Fruit fly (Drosophila melanogaster): ENCODE data around the gene Wdr24.

Wdr24 gene

dm6 chr3R:29723048-29723656, 21.7 kb downstream of the Wdr24 start, which contains the start of gene Pcd (continued):
- TF ChIP-seq CG3065 (GFP tag; optimal IDR thresholded peaks at IDR 0.05) (no peak), CG4282 (GFP tag; optimal IDR thresholded peaks at IDR 0.05) (no peak), CG17912 (GFP tag; optimal IDR thresholded peaks at IDR 0.05) (no peak), CG6791 (GFP tag; IDR thresholded peaks at IDR 0.05; ENCODE audit: partially characterized antibody) (no peak), Adf1 (GFP tag; IDR thresholded peaks at IDR 0.05) (peak; percentile 42; the same call in 1 of the 2 replicates), CG14050 (GFP tag; IDR thresholded peaks at IDR 0.05) (no peak), pita (GFP tag; optimal IDR thresholded peaks at IDR 0.05) (no peak), Sin3A (optimal IDR thresholded peaks at IDR 0.05) (peak; percentile 7), CG2129 (GFP tag; IDR thresholded peaks at IDR 0.05; ENCODE audit: partially characterized antibody) (no peak), CG7271 (tag; optimal IDR thresholded peaks at IDR 0.05) (no peak), sug (tag; optimal IDR thresholded peaks at IDR 0.05) (peak; percentile 3), amos (GFP tag; IDR thresholded peaks at IDR 0.05; ENCODE audit: partially characterized antibody) (no peak; the same call in 1 of the 2 replicates), crol (GFP tag; IDR thresholded peaks at IDR 0.05) (peak; percentile 91), gfzf (GFP tag; optimal IDR thresholded peaks at IDR 0.05) (peak; percentile 38), CG6854 (GFP tag; optimal IDR thresholded peaks at IDR 0.05) (no peak), B-H1 (GFP tag; IDR thresholded peaks at IDR 0.05) (no peak), Med (GFP tag) (peak; percentile 33), CG1603 (tag; optimal IDR thresholded peaks at IDR 0.05) (peak; percentile 30), CG17829 (tag; optimal IDR thresholded peaks at IDR 0.05) (no peak), vnd (GFP tag; IDR thresholded peaks at IDR 0.05; ENCODE audit: partially characterized antibody) (no peak), bsh (GFP tag; optimal IDR thresholded peaks at IDR 0.05) (peak in 1 of 2 experiments; percentile 24), slbo (GFP tag; IDR thresholded peaks at IDR 0.05) (no peak), scrt (GFP tag; optimal IDR thresholded peaks at IDR 0.05) (peak; percentile 90), Hr39 (optimal IDR thresholded peaks at IDR 0.05) (no peak), CG5245 (GFP tag; optimal IDR thresholded peaks at IDR 0.05) (no peak), Hmx (GFP tag; optimal IDR thresholded peaks at IDR 0.05) (no peak), zen2 (GFP tag; IDR thresholded peaks at IDR 0.05; ENCODE audit: partially characterized antibody) (no peak), CG33213 (GFP tag; optimal IDR thresholded peaks at IDR 0.05) (no peak), CG13894 (tag; optimal IDR thresholded peaks at IDR 0.05) (peak; percentile 35), esg (GFP tag; conservative IDR thresholded peaks at IDR 0.05) (no peak), CG16813 (GFP tag; IDR thresholded peaks at IDR 0.05; ENCODE audit: partially characterized antibody) (no peak), sr (GFP tag; IDR thresholded peaks at IDR 0.05) (no peak), CG3163 (GFP tag; optimal IDR thresholded peaks at IDR 0.05) (no peak), tin (GFP tag; optimal IDR thresholded peaks at IDR 0.05) (no peak), crc (GFP tag; optimal IDR thresholded peaks at IDR 0.05) (no peak), CG42726 (GFP tag; IDR thresholded peaks at IDR 0.05; ENCODE audit: partially characterized antibody) (0 out of 2 replicates have a peak, but pooled peaks have one; percentile 17), cad (GFP tag; optimal IDR thresholded peaks at IDR 0.05) (no peak), Ptx1 (GFP tag; IDR thresholded peaks at IDR 0.05) (no peak), CG9876 (GFP tag; optimal IDR thresholded peaks at IDR 0.05) (no peak), shn (GFP tag; optimal IDR thresholded peaks at IDR 0.05) (no peak), sisA (GFP tag; IDR thresholded peaks at IDR 0.05) (no peak), dm (GFP tag; optimal IDR thresholded peaks at IDR 0.05) (no peak), zf30C (GFP tag; optimal IDR thresholded peaks at IDR 0.05) (no peak), crp (GFP tag; optimal IDR thresholded peaks at IDR 0.05) (peak; percentile 55 to 94), tx (GFP tag; optimal IDR thresholded peaks at IDR 0.05) (no peak), CG10543 (GFP tag; optimal IDR thresholded peaks at IDR 0.05) (peak; percentile 43), CG14965 (GFP tag; optimal IDR thresholded peaks at IDR 0.05; ENCODE audit: borderline replicate concordance) (no peak), unc-4 (GFP tag; IDR thresholded peaks at IDR 0.05; ENCODE audit: partially characterized antibody) (peak; percentile 41; the same call in 1 of the 2 replicates), Dbx (GFP tag; IDR thresholded peaks at IDR 0.05) (0 out of 3 replicates have a peak, but pooled peaks have one; percentile 39), CG7357 (GFP tag; IDR thresholded peaks at IDR 0.05) (no peak)
